Worm (Caenorhabditis elegans): ENCODE results near the gene C24H11.5.

ce11 chrIII:11737527-11737926, 42.5 kb upstream of the C24H11.5 start, which contains the start of gene sup-1:
- TF ChIP-seq snpc-4 (tag; optimal IDR thresholded peaks at IDR 0.05) (no peak), nhr-11 (tag; optimal IDR thresholded peaks at IDR 0.05) (no peak), lsy-2 (tag; optimal IDR thresholded peaks at IDR 0.05) (no peak), nhr-12 (tag; optimal IDR thresholded peaks at IDR 0.05) (no peak), unc-39 (tag; optimal IDR thresholded peaks at IDR 0.05) (no peak), nhr-6 (tag; optimal IDR thresholded peaks at IDR 0.05) (no peak), fos-1 (tag; optimal IDR thresholded peaks at IDR 0.05) (no peak), gmeb-1 (tag; optimal IDR thresholded peaks at IDR 0.05) (no peak), blmp-1 (tag; optimal IDR thresholded peaks at IDR 0.05; ENCODE audit: insufficient read depth) (no peak), mab-5 (tag; optimal IDR thresholded peaks at IDR 0.05) (no peak)
